Worm (Caenorhabditis elegans) whole organism, mixed stage, embryonic: ENCODE measurements around the gene ced-5.

Experiments used
- blmp-1 ChIP-seq: fragments of 150-350 bp; optimal IDR thresholded peaks from 2 replicates; lab custom pipeline; 2014; ENCODE audit warnings: missing biosample characterization, missing genetic modification characterization
- ceh-39 ChIP-seq: fragments of 150-350 bp; optimal IDR thresholded peaks from 2 replicates; lab custom pipeline; 2014; ENCODE audit warnings: missing biosample characterization, missing genetic modification characterization
- elt-3 ChIP-seq: fragments of 150-350 bp; optimal IDR thresholded peaks from 2 replicates; lab custom pipeline; 2014; ENCODE audit warnings: missing biosample characterization, missing genetic modification characterization
- nhr-76 ChIP-seq: sonication (generic microtip); optimal IDR thresholded peaks from 2 replicates; lab custom pipeline; 2017; ENCODE audit warnings: missing biosample characterization, missing genetic modification characterization

- TF ChIP-seq blmp-1 (no peak), ceh-39 (tag; lab: Kevin White, UChicago) (no peak), elt-3 (no peak), nhr-76 (tag; lab: Kevin White, UChicago) (no peak)
These were observed 11.4 kb upstream of the ced-5 start, which contains the start of gene bgnt-1.1 for ce11 chrIV:10472478-10472877.
